Worm (Caenorhabditis elegans) whole organism, L4 larva: ENCODE measurements around the gene cka-2.
"Not testable (repeated sequence)": the region's sequence is repeated elsewhere in the genome, so short reads cannot be mapped to it uniquely, and the experiment has no call there.

Experiments used
- Y48G9A.11 ChIP-seq: fragments of 200-800 bp; sonication (Bioruptor generic); IDR thresholded peaks from 2 replicates; pipeline ENCODE4 v1.3.6; 2022; ENCODE audit warnings: missing genetic modification reagents, missing genetic modification characterization, missing compliant biosample characterization
- attf-4 ChIP-seq: sonication (generic microtip); optimal IDR thresholded peaks from 3 replicates; lab custom pipeline; 2017; ENCODE audit warnings: missing biosample characterization, missing genetic modification characterization
- lin-29 ChIP-seq: fragments of 200-800 bp; sonication (Bioruptor generic); IDR thresholded peaks from 2 replicates; pipeline ENCODE4 v1.3.6; 2022; ENCODE audit warnings: missing genetic modification reagents, missing genetic modification characterization, missing compliant biosample characterization
- lin-38 ChIP-seq: fragments of 200-800 bp; sonication (Bioruptor generic); IDR thresholded peaks from 2 replicates; pipeline ENCODE4 v1.3.6; 2022; ENCODE audit warnings: missing genetic modification reagents, missing genetic modification characterization, missing compliant biosample characterization
- lsy-2 ChIP-seq, 2 experiments: fragments of 150-350 bp in 1 of 2; sonication (generic microtip) in 1 of 2; optimal IDR thresholded peaks; 2 replicates each; lab custom pipeline; 2014 to 2017; ENCODE audit warnings: missing biosample characterization in 2 of 2, missing genetic modification characterization in 2 of 2
- unc-62 ChIP-seq, 3 experiments: fragments of 150-350 bp in 1 of 3; sonication (generic microtip); optimal IDR thresholded peaks in 2 of 3; peaks in 1 of 3; 1 replicate in 1 of 3; 2 replicates in 2 of 3; lab custom pipeline; 2014 to 2017; ENCODE audit warnings: missing biosample characterization in 3 of 3, missing genetic modification characterization in 3 of 3, missing genetic modification reagents in 3 of 3, missing genotype in 1 of 3

The cka-2 gene

DNA sequence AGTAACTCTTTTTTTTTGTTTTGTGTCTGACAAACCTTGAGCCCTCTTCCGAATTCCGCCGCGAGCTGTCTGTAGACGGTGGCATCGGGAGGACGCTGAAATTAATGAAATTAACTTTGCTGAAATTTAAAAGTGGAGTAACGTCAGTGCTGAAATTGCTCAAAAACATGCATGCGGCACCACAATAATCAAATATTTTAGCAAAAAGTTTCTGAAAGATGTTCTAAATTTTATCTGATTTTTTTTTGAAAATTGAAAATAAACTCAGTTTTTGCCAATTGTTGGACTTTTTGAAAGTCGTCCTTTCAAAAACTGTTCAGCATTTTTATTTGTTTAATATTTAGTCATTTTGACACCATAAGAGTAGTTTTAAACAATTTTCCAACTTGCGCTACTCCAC is 50.0 kb downstream of the cka-2 start, which contains the start of gene cst-2:
cst-2 (minus strand) TSS at position 101 of the 400 bp plus-strand sequence.
- TF ChIP-seq lin-29 (GFP tag; lab: Robert Waterston, UW); attf-4 (tag; lab: Kevin White, UChicago); unc-62 (GFP tag; optimal IDR thresholded peaks at IDR 0.05 in 1 of 2; lab: Kevin White, UChicago); unc-62 (tag; optimal IDR thresholded peaks at IDR 0.05; lab: Kevin White, UChicago): not testable (repeated sequence)

DNA sequence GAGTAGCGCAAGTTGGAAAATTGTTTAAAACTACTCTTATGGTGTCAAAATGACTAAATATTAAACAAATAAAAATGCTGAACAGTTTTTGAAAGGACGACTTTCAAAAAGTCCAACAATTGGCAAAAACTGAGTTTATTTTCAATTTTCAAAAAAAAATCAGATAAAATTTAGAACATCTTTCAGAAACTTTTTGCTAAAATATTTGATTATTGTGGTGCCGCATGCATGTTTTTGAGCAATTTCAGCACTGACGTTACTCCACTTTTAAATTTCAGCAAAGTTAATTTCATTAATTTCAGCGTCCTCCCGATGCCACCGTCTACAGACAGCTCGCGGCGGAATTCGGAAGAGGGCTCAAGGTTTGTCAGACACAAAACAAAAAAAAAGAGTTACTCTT is 53.4 kb downstream of the cka-2 start, which contains the start of gene cst-1:
cst-1 (plus strand) TSS at position 301 of the 400 bp plus-strand sequence.
- not testable (repeated sequence) for TF ChIP-seq Y48G9A.11 (GFP tag; lab: Robert Waterston, UW); lsy-2 (tag; optimal IDR thresholded peaks at IDR 0.05; lab: Kevin White, UChicago); lin-38 (GFP tag; lab: Robert Waterston, UW)
